Fruit fly (Drosophila melanogaster): ENCODE measurements around the gene Strump.

Strump gene

dm6 chr3L:16174778-16175177 is 53.0 kb downstream of the Strump start:
- TF ChIP-seq Doc2 (GFP tag; IDR thresholded peaks at IDR 0.05) (no peak), nom (GFP tag; optimal IDR thresholded peaks at IDR 0.05) (peak; percentile 45)
